Worm (Caenorhabditis elegans) whole organism, L3 larva: ENCODE data around the gene ZK218.11.

Source experiments
- jun-1 ChIP-seq: fragments of 150-350 bp; optimal IDR thresholded peaks from 2 replicates; lab custom pipeline; 2014; ENCODE audit warnings: missing biosample characterization, missing genetic modification reagents, missing genetic modification characterization
- zag-1 ChIP-seq: fragments of 150-350 bp; optimal IDR thresholded peaks from 2 replicates; lab custom pipeline; 2014; ENCODE audit warnings: missing biosample characterization, missing genetic modification characterization

DNA sequence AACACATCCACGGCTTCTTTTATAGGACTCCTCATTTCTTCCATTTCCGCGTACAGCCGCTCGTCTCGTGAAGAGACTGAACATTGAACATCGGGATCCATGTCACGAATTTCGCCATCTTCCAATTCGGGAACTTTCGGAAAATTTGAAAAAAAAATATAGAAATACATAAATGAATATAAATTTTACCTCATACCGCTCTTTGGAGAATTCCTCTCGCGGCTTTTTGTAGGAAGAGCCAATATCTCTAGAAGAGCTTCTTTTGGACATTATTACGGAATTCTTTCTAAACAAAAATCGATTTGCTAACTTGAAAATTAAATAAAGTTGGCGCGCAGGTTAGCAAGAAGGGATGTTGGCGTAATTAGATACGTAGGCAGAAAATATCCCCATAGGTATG, 25.5 kb downstream of the ZK218.11 start, which contains the start of gene T05E12.9:
- TF ChIP-seq zag-1 = no peak
- no peak for TF ChIP-seq jun-1 (tag; lab: Kevin White, UChicago)
